Fruit fly (Drosophila melanogaster) whole organism: ENCODE measurements around the gene NK7.1.

Experiments used
- CG8478 ChIP-seq: fragments of >200 bp; optimal IDR thresholded peaks from 2 replicates; lab custom pipeline; 2018; ENCODE audit warnings: inconsistent platforms
- Dll ChIP-seq: fragments of >200 bp; optimal IDR thresholded peaks from 2 replicates; lab custom pipeline; 2017
- EcR ChIP-seq, 2 experiments: fragments of >200 bp; optimal IDR thresholded peaks; 2 replicates each; lab custom pipeline; 2017; ENCODE audit warnings: missing biosample characterization in 2 of 2, missing genetic modification characterization in 2 of 2, missing genetic modification reagents in 2 of 2
- pan ChIP-seq: fragments of >200 bp; optimal IDR thresholded peaks from 2 replicates; lab custom pipeline; 2017
- psq ChIP-seq: fragments of >200 bp; optimal IDR thresholded peaks from 2 replicates; lab custom pipeline; 2017
- usp ChIP-seq: fragments of >200 bp; optimal IDR thresholded peaks from 2 replicates; lab custom pipeline; 2017; ENCODE audit warnings: missing biosample characterization, missing genetic modification characterization, mixed read lengths

The NK7.1 gene

DNA sequence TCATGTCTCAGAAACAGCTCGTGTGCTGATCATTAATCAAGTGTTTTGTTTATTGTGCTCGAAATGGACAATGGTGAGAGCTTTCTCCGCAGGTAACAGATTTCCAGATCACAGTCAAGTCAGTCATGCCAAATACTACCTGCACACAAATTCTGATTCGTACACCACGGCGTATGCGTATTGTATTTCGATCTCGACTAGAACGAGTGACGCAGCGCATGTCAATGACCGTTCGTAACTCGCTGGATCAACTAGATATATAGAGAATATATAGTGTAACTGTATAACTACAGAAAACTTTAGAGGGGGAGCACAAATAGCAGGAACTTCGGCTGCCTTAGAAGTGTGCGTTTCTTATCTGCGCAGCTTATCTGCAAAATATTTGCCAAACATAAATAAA is 76.1 kb downstream of the NK7.1 start:
- TF ChIP-seq psq (lab: Kevin White, UChicago) (no peak), EcR (GFP tag; optimal IDR thresholded peaks at IDR 0.05; lab: Kevin White, UChicago) (no peak), usp (GFP tag; lab: Kevin White, UChicago) (no peak), pan (no peak), CG8478 (lab: Kevin White, UChicago) (no peak), Dll (lab: Kevin White, UChicago) (no peak)

- TF ChIP-seq usp (GFP tag; lab: Kevin White, UChicago) (no peak), EcR (GFP tag; optimal IDR thresholded peaks at IDR 0.05; lab: Kevin White, UChicago) (no peak), pan (no peak), CG8478 (lab: Kevin White, UChicago) (no peak), Dll (lab: Kevin White, UChicago) (no peak), psq (lab: Kevin White, UChicago) (no peak)
Measured at dm6 chr3R:14296126-14296525, 76.6 kb downstream of the NK7.1 start.

- TF ChIP-seq usp (GFP tag; lab: Kevin White, UChicago) (no peak), pan (no peak), CG8478 (lab: Kevin White, UChicago) (no peak), EcR (GFP tag; optimal IDR thresholded peaks at IDR 0.05; lab: Kevin White, UChicago) (no peak), Dll (lab: Kevin White, UChicago) (no peak)
Measured at dm6 chr3R:14294397-14295018, 78.2 kb downstream of the NK7.1 start.

DNA sequence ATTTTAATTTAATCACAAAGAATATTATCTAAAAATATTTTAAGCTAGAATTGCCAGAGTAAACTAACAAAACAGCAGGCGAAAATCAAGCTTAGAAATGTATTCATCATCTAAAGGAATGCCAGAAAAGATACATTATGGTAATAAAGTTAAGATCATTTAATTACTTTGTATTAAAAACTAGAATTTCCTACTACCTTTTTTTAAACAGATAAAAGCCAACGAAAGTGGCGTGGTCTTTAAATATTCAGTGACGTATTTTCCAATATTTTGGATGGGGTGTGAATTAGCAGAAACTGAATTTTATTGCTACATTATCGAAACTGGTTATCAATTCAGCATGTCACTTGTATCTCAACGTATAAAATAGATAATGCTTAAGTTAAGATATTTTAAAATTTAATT is 80.4 kb downstream of the NK7.1 start:
- no peak for TF ChIP-seq Dll (lab: Kevin White, UChicago)
- TF ChIP-seq CG8478 (lab: Kevin White, UChicago): no peak
- no peak for TF ChIP-seq EcR (GFP tag; optimal IDR thresholded peaks at IDR 0.05; lab: Kevin White, UChicago)
- TF ChIP-seq psq (lab: Kevin White, UChicago): no peak
- no peak for TF ChIP-seq pan
- no peak for TF ChIP-seq usp (GFP tag; lab: Kevin White, UChicago)

DNA sequence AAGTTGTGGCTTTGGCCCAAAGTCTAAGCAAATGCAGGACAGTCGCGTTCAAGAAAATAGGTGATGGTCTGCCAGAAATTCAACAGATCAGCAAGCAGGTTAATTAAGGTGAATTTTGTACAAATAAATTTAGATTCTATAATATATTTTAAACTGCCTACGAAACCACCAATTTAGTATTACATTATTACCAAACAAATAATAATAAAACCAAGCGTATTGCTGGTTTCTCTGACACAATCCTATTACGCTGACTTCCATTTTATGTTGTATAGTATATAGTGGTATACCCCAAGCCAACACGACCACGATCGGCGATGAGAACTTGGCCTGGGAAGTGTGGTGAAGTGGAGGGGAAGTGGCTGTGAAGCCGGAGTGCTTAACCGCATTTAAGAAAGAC is 81.3 kb downstream of the NK7.1 start:
- TF ChIP-seq EcR (GFP tag; optimal IDR thresholded peaks at IDR 0.05; lab: Kevin White, UChicago): no peak
- no peak for TF ChIP-seq usp (GFP tag; lab: Kevin White, UChicago)
- TF ChIP-seq CG8478 (lab: Kevin White, UChicago): no peak
- TF ChIP-seq pan: no peak
- no peak for TF ChIP-seq psq (lab: Kevin White, UChicago)
- no peak for TF ChIP-seq Dll (lab: Kevin White, UChicago)

DNA sequence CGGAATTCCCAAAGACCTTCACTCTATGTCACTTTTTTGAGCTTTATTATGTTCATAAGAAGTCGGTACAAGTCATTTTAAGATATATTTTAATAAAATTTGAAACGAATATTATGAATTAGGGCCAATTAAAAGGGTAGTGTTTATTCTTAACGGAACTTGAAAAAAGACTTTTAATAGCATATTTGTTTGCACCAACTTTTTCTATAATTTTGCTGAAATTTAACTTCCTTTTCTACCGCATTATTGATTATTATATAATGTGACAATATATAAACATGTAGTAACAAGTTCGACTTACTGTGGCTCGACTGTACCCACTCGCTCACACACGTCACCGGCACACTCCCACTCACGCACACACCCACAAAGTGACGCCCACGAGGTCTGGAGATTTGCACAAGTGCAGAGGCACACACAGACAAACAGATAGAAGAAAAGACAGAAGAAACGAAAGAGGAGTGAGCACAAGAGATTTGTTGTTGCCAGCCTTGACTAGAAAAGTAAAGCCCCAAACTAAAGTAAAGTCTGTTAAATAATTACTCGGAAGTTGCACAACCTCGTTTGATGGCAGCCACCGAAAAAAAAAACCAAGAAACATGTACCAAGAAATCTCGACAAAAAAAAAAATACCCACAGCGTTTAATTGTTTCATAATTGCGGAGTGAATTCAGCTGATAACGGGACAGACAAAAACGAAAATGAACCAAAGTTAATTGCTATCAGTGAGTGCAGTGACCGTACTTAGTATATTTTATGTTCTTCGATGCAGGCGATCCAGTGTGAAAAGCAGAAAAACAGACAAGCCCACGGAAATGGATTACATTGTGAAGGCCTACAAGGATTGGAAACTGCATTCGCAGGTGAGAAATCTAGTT is 82.6 kb downstream of the NK7.1 start:
- no peak for TF ChIP-seq pan
- no peak for TF ChIP-seq usp (GFP tag; lab: Kevin White, UChicago)
- no peak for TF ChIP-seq psq (lab: Kevin White, UChicago)
- no peak for TF ChIP-seq Dll (lab: Kevin White, UChicago)
- no peak for TF ChIP-seq EcR (GFP tag; optimal IDR thresholded peaks at IDR 0.05; lab: Kevin White, UChicago)
- TF ChIP-seq CG8478 (lab: Kevin White, UChicago): no peak

DNA sequence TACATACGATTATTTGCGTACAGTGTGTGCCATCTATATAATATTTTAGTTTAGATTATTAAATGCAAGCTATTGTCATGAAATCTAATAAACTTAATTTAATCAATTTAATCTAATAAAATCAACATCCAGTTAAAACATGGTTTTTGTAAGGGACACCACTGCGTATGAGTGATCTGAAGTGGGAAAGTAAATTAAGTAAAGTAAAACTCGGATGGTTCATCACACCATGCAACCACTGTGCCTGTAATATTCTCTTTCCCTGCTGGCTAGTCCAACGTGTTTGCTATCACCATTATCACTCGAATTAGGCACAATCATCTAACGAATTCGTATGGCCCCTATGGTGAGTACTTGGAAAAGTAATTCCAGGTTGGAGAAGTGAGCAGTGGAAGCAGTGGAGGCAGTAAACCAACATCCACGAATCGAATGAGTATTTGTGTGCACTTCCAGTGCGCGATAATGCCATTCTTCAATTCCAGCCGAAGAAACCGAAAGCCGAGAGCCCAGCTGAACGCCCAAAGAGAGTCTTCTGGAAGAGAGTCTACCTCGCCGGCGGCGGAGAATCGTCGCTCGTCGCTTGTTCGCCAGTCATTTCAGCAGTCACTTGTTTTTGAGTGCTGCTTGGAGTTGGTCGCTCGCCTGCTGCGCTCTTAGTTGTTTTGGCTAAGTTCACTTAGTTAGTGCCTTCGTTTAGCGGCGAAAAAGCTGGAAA is 83.9 kb downstream of the NK7.1 start, which contains the start of gene red:
Gene red (plus strand): TSS at position 403 of the 715 bp plus-strand sequence.
- TF ChIP-seq Dll (lab: Kevin White, UChicago): no peak
- no peak for TF ChIP-seq psq (lab: Kevin White, UChicago)
- TF ChIP-seq EcR (GFP tag; optimal IDR thresholded peaks at IDR 0.05; lab: Kevin White, UChicago): no peak
- no peak for TF ChIP-seq usp (GFP tag; lab: Kevin White, UChicago)
- no peak for TF ChIP-seq CG8478 (lab: Kevin White, UChicago)
- TF ChIP-seq pan: no peak

DNA sequence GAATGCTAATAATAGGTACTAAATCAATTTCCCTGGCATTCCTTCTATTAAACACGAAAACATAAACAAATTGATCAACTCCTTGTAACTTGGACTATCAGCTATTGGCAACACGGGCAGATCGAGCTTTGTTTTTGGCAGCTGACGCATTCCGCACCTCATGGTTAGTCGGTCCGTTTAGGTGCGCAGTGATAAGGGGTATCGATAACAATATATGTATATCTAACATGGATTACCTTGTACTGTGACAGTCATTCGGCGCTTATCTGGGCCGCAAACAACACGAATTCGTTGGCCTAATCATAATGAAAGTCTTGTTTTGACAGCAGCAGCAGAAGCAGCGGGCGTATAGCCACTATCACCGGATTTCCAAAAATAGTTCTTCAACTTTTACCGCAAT is 84.8 kb downstream of the NK7.1 start:
- TF ChIP-seq psq (lab: Kevin White, UChicago): no peak
- no peak for TF ChIP-seq EcR (GFP tag; optimal IDR thresholded peaks at IDR 0.05; lab: Kevin White, UChicago)
- TF ChIP-seq CG8478 (lab: Kevin White, UChicago): no peak
- TF ChIP-seq pan: no peak
- TF ChIP-seq Dll (lab: Kevin White, UChicago): no peak
- no peak for TF ChIP-seq usp (GFP tag; lab: Kevin White, UChicago)

- TF ChIP-seq psq (lab: Kevin White, UChicago): no peak
Measured at dm6 chr3R:14286320-14287190, 86.2 kb downstream of the NK7.1 start, which contains the start of gene trx. trx (minus strand) TSS chr3R:14286903.

- TF ChIP-seq CG8478 (lab: Kevin White, UChicago) (no peak), EcR (GFP tag; optimal IDR thresholded peaks at IDR 0.05; lab: Kevin White, UChicago) (no peak), Dll (lab: Kevin White, UChicago) (no peak), psq (lab: Kevin White, UChicago) (no peak), pan (no peak), usp (GFP tag; lab: Kevin White, UChicago) (no peak)
Measured at dm6 chr3R:14285059-14285953, 87.4 kb downstream of the NK7.1 start.
